Worm (Caenorhabditis elegans) whole organism, L2 larva: ENCODE results near the gene dpy-31.

Source experiments
- ZK546.5 ChIP-seq: sonication (generic microtip); optimal IDR thresholded peaks from 2 replicates; lab custom pipeline; 2017; ENCODE audit warnings: missing biosample characterization, missing genetic modification characterization
- aly-2 ChIP-seq: fragments of 150-350 bp; optimal IDR thresholded peaks from 2 replicates; lab custom pipeline; 2014; ENCODE audit warnings: missing biosample characterization, missing genetic modification characterization
- elt-1 ChIP-seq: fragments of 150-350 bp; optimal IDR thresholded peaks from 2 replicates; lab custom pipeline; 2014; ENCODE audit warnings: missing biosample characterization, missing genetic modification characterization
- elt-3 ChIP-seq: sonication (generic microtip); optimal IDR thresholded peaks from 2 replicates; lab custom pipeline; 2017; ENCODE audit warnings: missing biosample characterization, missing genetic modification characterization
- fos-1 ChIP-seq: fragments of 150-350 bp; optimal IDR thresholded peaks from 2 replicates; lab custom pipeline; 2014; ENCODE audit warnings: missing biosample characterization, missing genetic modification characterization
- lsy-2 ChIP-seq, 2 experiments: fragments of 150-350 bp in 1 of 2; sonication (generic microtip) in 1 of 2; optimal IDR thresholded peaks; 2 replicates each; lab custom pipeline; 2014 to 2017; ENCODE audit warnings: missing biosample characterization in 2 of 2, missing genetic modification characterization in 2 of 2
- mab-5 ChIP-seq: fragments of 150-350 bp; optimal IDR thresholded peaks from 2 replicates; lab custom pipeline; 2014; ENCODE audit warnings: missing biosample characterization, missing genetic modification characterization
- nhr-10 ChIP-seq: sonication (generic microtip); optimal IDR thresholded peaks from 2 replicates; lab custom pipeline; 2017; ENCODE audit warnings: missing biosample characterization, missing genetic modification characterization
- nhr-77 ChIP-seq: fragments of 150-350 bp; optimal IDR thresholded peaks from 2 replicates; lab custom pipeline; 2014; ENCODE audit warnings: missing biosample characterization, missing genetic modification characterization
- sem-4 ChIP-seq: fragments of 150-350 bp; optimal IDR thresholded peaks from 2 replicates; lab custom pipeline; 2014; ENCODE audit warnings: missing biosample characterization, missing genetic modification reagents, missing genetic modification characterization
- unc-62 ChIP-seq: fragments of 150-350 bp; optimal IDR thresholded peaks from 2 replicates; lab custom pipeline; 2014; ENCODE audit warnings: missing biosample characterization, missing genetic modification reagents, missing genetic modification characterization
- zag-1 ChIP-seq: fragments of 150-350 bp; optimal IDR thresholded peaks from 2 replicates; lab custom pipeline; 2014; ENCODE audit warnings: missing biosample characterization, missing genetic modification characterization

DNA sequence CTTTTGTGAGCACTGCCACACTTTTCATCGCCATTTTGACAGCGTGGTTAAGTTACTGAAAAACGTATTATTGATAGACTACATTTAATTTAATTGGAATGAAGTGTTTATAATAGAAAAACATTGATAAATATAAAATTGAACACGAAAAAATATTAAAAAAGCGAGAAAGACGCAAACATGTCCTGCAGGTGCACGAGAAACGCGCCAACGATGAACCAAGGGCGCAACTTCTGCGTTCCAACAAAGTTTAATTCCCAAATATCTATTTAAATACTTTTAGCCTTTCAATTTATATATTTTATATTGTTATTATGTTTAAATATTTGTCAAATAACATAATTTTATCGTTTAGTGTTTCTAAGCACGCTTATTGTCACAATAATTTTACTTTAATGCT, 32.1 kb downstream of the dpy-31 start, which contains the start of gene ndus-8:
- TF ChIP-seq elt-3 (tag; lab: Kevin White, UChicago) (no peak), sem-4 (peak; percentile 36), lsy-2 (tag; optimal IDR thresholded peaks at IDR 0.05; lab: Kevin White, UChicago) (peak; percentile 61 to 86), mab-5 (tag; lab: Kevin White, UChicago) (no peak), ZK546.5 (tag; lab: Kevin White, UChicago) (no peak), fos-1 (tag; lab: Kevin White, UChicago) (peak; percentile 7), zag-1 (no peak), nhr-77 (no peak), aly-2 (tag; lab: Kevin White, UChicago) (no peak), elt-1 (no peak), unc-62 (no peak), nhr-10 (tag; lab: Kevin White, UChicago) (no peak)
